Fruit fly (Drosophila melanogaster) whole organism, embryonic: ENCODE results near the gene CG17032.
A peak's percentile ranks its signal among the peaks of the same experiment; 100 is the strongest.

Source experiments
- ATbp ChIP-seq: fragments of 200-800 bp; sonication (Bioruptor generic); optimal IDR thresholded peaks from 2 replicates; lab custom pipeline; 2017; ENCODE audit warnings: missing biosample characterization, mild to moderate bottlenecking, missing genetic modification characterization, missing genetic modification reagents
- Antp ChIP-seq: fragments of 200-800 bp; sonication (Bioruptor generic); optimal IDR thresholded peaks from 3 replicates; lab custom pipeline; 2016; ENCODE audit warnings: missing biosample characterization, missing genetic modification characterization
- Asciz ChIP-seq: fragments of 200-800 bp; sonication (Bioruptor generic); optimal IDR thresholded peaks from 2 replicates; lab custom pipeline; 2017; ENCODE audit warnings: missing biosample characterization, mild to moderate bottlenecking, missing genetic modification characterization, missing genetic modification reagents
- Awh ChIP-seq: fragments of 200-800 bp; sonication (Bioruptor generic); IDR thresholded peaks from 2 replicates; pipeline ENCODE4, ENCODE4 v1.3.6; 2022; ENCODE audit warnings: missing biosample characterization, missing genetic modification characterization
- BEAF-32 ChIP-seq: fragments of 200-800 bp; sonication (Bioruptor generic); optimal IDR thresholded peaks from 3 replicates; lab custom pipeline; 2017; ENCODE audit warnings: missing biosample characterization, missing genetic modification characterization, mild to moderate bottlenecking, moderate library complexity, missing genetic modification reagents
- Bgb ChIP-seq: fragments of 200-800 bp; sonication (Bioruptor generic); IDR thresholded peaks from 2 replicates; pipeline ENCODE4 v1.3.6; 2022; ENCODE audit warnings: missing biosample characterization, missing genetic modification characterization; ENCODE audit not compliant: partially characterized antibody
- Blimp-1 ChIP-seq: fragments of 200-800 bp; sonication (Bioruptor generic); optimal IDR thresholded peaks from 3 replicates; lab custom pipeline; 2018; ENCODE audit warnings: missing biosample characterization, missing genetic modification characterization, mild to moderate bottlenecking, moderate library complexity, missing genetic modification reagents
- CG10209 ChIP-seq: fragments of 200-800 bp; sonication (Bioruptor generic); optimal IDR thresholded peaks from 3 replicates; lab custom pipeline; 2017; ENCODE audit warnings: missing biosample characterization, mild to moderate bottlenecking, missing genetic modification characterization, missing genetic modification reagents
- CG11247 ChIP-seq: fragments of 200-800 bp; sonication (Bioruptor generic); IDR thresholded peaks from 2 replicates; pipeline ENCODE4 v1.3.6; 2022; ENCODE audit warnings: missing biosample characterization, missing genetic modification characterization
- CG11723 ChIP-seq: fragments of 200-800 bp; sonication (Bioruptor generic); optimal IDR thresholded peaks from 2 replicates; lab custom pipeline; 2017; ENCODE audit warnings: missing biosample characterization, mild to moderate bottlenecking, missing genetic modification characterization
- CG12769 ChIP-seq: fragments of 200-800 bp; sonication (Bioruptor generic); optimal IDR thresholded peaks from 2 replicates; lab custom pipeline; 2019; ENCODE audit warnings: missing biosample characterization, mild to moderate bottlenecking, missing genetic modification characterization, moderate library complexity
- CG13296 ChIP-seq: fragments of 200-800 bp; sonication (Bioruptor generic); optimal IDR thresholded peaks from 3 replicates; lab custom pipeline; 2018; ENCODE audit warnings: missing biosample characterization, mild to moderate bottlenecking, missing genetic modification characterization
- CG15011 ChIP-seq: fragments of 200-800 bp; sonication (Bioruptor generic); optimal IDR thresholded peaks from 3 replicates; lab custom pipeline; 2018; ENCODE audit warnings: missing biosample characterization, mild to moderate bottlenecking, missing genetic modification characterization
- CG17912 ChIP-seq: fragments of 200-800 bp; sonication (Bioruptor generic); optimal IDR thresholded peaks from 2 replicates; lab custom pipeline; 2018; ENCODE audit warnings: missing biosample characterization, mild to moderate bottlenecking, missing genetic modification characterization
- CG6654 ChIP-seq: fragments of 200-800 bp; sonication (Bioruptor generic); optimal IDR thresholded peaks from 2 replicates; lab custom pipeline; 2017; ENCODE audit warnings: missing biosample characterization, mild to moderate bottlenecking, missing genetic modification characterization
- CG6854 ChIP-seq: fragments of 200-800 bp; sonication (Bioruptor generic); optimal IDR thresholded peaks from 3 replicates; lab custom pipeline; 2017; ENCODE audit warnings: missing biosample characterization, mild to moderate bottlenecking, missing genetic modification characterization
- D ChIP-seq, 2 experiments: fragments of 200-800 bp in 1 of 2; fragments of >200 bp in 1 of 2; sonication (Bioruptor generic) in 1 of 2; optimal IDR thresholded peaks; 2 replicates in 1 of 2; 3 replicates in 1 of 2; lab custom pipeline; 2017; ENCODE audit warnings: mild to moderate bottlenecking in 1 of 2, missing biosample characterization in 1 of 2, missing genetic modification characterization in 1 of 2, missing genetic modification reagents in 1 of 2
- Dfd ChIP-seq, 2 experiments: fragments of >200 bp; optimal IDR thresholded peaks; 2 replicates each; lab custom pipeline; 2017; ENCODE audit warnings: missing biosample characterization in 2 of 2, missing genetic modification characterization in 2 of 2
- E2f2 ChIP-seq: fragments of 200-800 bp; sonication (Bioruptor generic); IDR thresholded peaks from 2 replicates; pipeline ENCODE4 v1.3.6; 2022; ENCODE audit warnings: missing biosample characterization, missing genetic modification characterization
- HLH54F ChIP-seq: fragments of 200-800 bp; sonication (Bioruptor generic); optimal IDR thresholded peaks from 3 replicates; lab custom pipeline; 2016; ENCODE audit warnings: missing biosample characterization, missing genetic modification characterization
- Hmx ChIP-seq: fragments of 200-800 bp; sonication (Bioruptor generic); optimal IDR thresholded peaks from 2 replicates; lab custom pipeline; 2016; ENCODE audit warnings: missing biosample characterization, missing genetic modification characterization
- Hr39 ChIP-seq: fragments of >200 bp; optimal IDR thresholded peaks from 2 replicates; lab custom pipeline; 2017
- Hr78 ChIP-seq, 2 experiments: fragments of 200-800 bp in 1 of 2; fragments of >200 bp in 1 of 2; sonication (Bioruptor generic) in 1 of 2; optimal IDR thresholded peaks; 2 replicates each; lab custom pipeline; 2017 to 2019; ENCODE audit warnings: missing biosample characterization in 2 of 2, missing genetic modification characterization in 2 of 2, mild to moderate bottlenecking in 1 of 2, moderate library complexity in 1 of 2
- Max ChIP-seq: fragments of 200-800 bp; sonication (Bioruptor generic); optimal IDR thresholded peaks from 2 replicates; lab custom pipeline; 2016; ENCODE audit warnings: missing biosample characterization, mild to moderate bottlenecking, missing genetic modification characterization
- NFAT ChIP-seq: fragments of 200-800 bp; sonication (Bioruptor generic); IDR thresholded peaks from 2 replicates; pipeline ENCODE4 v1.3.6; 2022; ENCODE audit warnings: missing biosample characterization, missing genetic modification characterization
- Optix ChIP-seq: fragments of 200-800 bp; sonication (Bioruptor generic); IDR thresholded peaks from 3 replicates; pipeline ENCODE4 v1.3.6; 2022; ENCODE audit warnings: missing biosample characterization, missing genetic modification characterization
- Pdp1 ChIP-seq, 2 experiments: fragments of 200-800 bp; sonication (Bioruptor generic); optimal IDR thresholded peaks; 3 replicates each; lab custom pipeline; 2016; ENCODE audit warnings: missing biosample characterization in 2 of 2, missing genetic modification characterization in 2 of 2, mild to moderate bottlenecking in 1 of 2, moderate library complexity in 1 of 2
- Ptx1 ChIP-seq: fragments of 200-800 bp; sonication (Bioruptor generic); IDR thresholded peaks from 2 replicates; pipeline ENCODE4 v1.3.6; 2022; ENCODE audit warnings: missing biosample characterization, missing genetic modification characterization
- Ravus ChIP-seq: fragments of 200-800 bp; sonication (Bioruptor generic); IDR thresholded peaks from 2 replicates; pipeline ENCODE4 v1.3.6; 2022; ENCODE audit warnings: missing biosample characterization, missing genetic modification characterization
- Scr ChIP-seq: fragments of 200-800 bp; sonication (Bioruptor generic); IDR thresholded peaks from 2 replicates; pipeline ENCODE4 v1.3.6; 2022; ENCODE audit warnings: missing biosample characterization, missing genetic modification characterization; ENCODE audit not compliant: partially characterized antibody
- Six4 ChIP-seq: fragments of 200-800 bp; sonication (Bioruptor generic); optimal IDR thresholded peaks from 2 replicates; lab custom pipeline; 2016; ENCODE audit warnings: missing biosample characterization, missing genetic modification characterization
- Sry-β ChIP-seq: fragments of 200-800 bp; sonication (Bioruptor generic); optimal IDR thresholded peaks from 2 replicates; lab custom pipeline; 2018; ENCODE audit warnings: missing biosample characterization, mild to moderate bottlenecking, missing genetic modification characterization, moderate library complexity
- Stat92E ChIP-seq, 3 experiments: fragments of >200 bp in 2 of 3; fragments of 200-800 bp in 1 of 3; sonication (Bioruptor generic) in 1 of 3; optimal IDR thresholded peaks; 2 replicates each; lab custom pipeline; 2017 to 2019; ENCODE audit warnings: missing biosample characterization in 3 of 3, missing genetic modification characterization in 3 of 3, mild to moderate bottlenecking in 1 of 3, moderate library complexity in 1 of 3
- bcd ChIP-seq: fragments of 200-800 bp; sonication (Bioruptor generic); optimal IDR thresholded peaks from 2 replicates; lab custom pipeline; 2017; ENCODE audit warnings: missing biosample characterization, mild to moderate bottlenecking, missing genetic modification characterization
- btn ChIP-seq: fragments of 200-800 bp; sonication (Bioruptor generic); optimal IDR thresholded peaks from 2 replicates; lab custom pipeline; 2016; ENCODE audit warnings: missing biosample characterization, missing genetic modification characterization
- crp ChIP-seq, 2 experiments: fragments of 200-800 bp; sonication (Bioruptor generic); optimal IDR thresholded peaks; 2 replicates in 1 of 2; 3 replicates in 1 of 2; lab custom pipeline; 2017; ENCODE audit warnings: missing biosample characterization in 2 of 2, missing genetic modification characterization in 2 of 2, mild to moderate bottlenecking in 1 of 2, moderate library complexity in 1 of 2
- dysf ChIP-seq: fragments of 200-800 bp; sonication (Bioruptor generic); IDR thresholded peaks from 3 replicates; pipeline ENCODE4 v1.3.6; 2022; ENCODE audit warnings: missing biosample characterization, missing genetic modification characterization
- exex ChIP-seq: fragments of 200-800 bp; sonication (Bioruptor generic); optimal IDR thresholded peaks from 4 replicates; lab custom pipeline; 2018; ENCODE audit warnings: missing biosample characterization, mild to moderate bottlenecking, missing genetic modification characterization, moderate library complexity
- gcm ChIP-seq: fragments of 200-800 bp; sonication (Bioruptor generic); optimal IDR thresholded peaks from 2 replicates; lab custom pipeline; 2019; ENCODE audit warnings: missing biosample characterization, mild to moderate bottlenecking, missing genetic modification characterization, moderate library complexity
- gt ChIP-seq: fragments of 200-800 bp; sonication (Bioruptor generic); IDR thresholded peaks from 2 replicates; pipeline ENCODE4 v1.3.6; 2022; ENCODE audit warnings: missing biosample characterization, missing genetic modification characterization
- hbn ChIP-seq: fragments of 200-800 bp; sonication (Bioruptor generic); IDR thresholded peaks from 2 replicates; pipeline ENCODE4 v1.3.6; 2022; ENCODE audit warnings: missing biosample characterization, missing genetic modification characterization; ENCODE audit not compliant: partially characterized antibody
- maf-S ChIP-seq: fragments of 200-800 bp; sonication (Bioruptor generic); optimal IDR thresholded peaks from 2 replicates; lab custom pipeline; 2016; ENCODE audit warnings: missing biosample characterization, missing genetic modification characterization
- mirr ChIP-seq: fragments of 200-800 bp; sonication (Bioruptor generic); optimal IDR thresholded peaks from 3 replicates; lab custom pipeline; 2018; ENCODE audit warnings: missing biosample characterization, mild to moderate bottlenecking, missing genetic modification characterization
- nerfin-1 ChIP-seq: fragments of 200-800 bp; sonication (Bioruptor generic); optimal IDR thresholded peaks from 3 replicates; lab custom pipeline; 2019; ENCODE audit warnings: missing biosample characterization, mild to moderate bottlenecking, missing genetic modification characterization, moderate library complexity
- nom ChIP-seq: fragments of 200-800 bp; sonication (Bioruptor generic); optimal IDR thresholded peaks from 2 replicates; lab custom pipeline; 2017; ENCODE audit warnings: missing biosample characterization, missing genetic modification characterization, mild to moderate bottlenecking, moderate library complexity, missing genetic modification reagents
- peb ChIP-seq: fragments of 200-800 bp; sonication (Bioruptor generic); IDR thresholded peaks from 2 replicates; pipeline ENCODE4 v1.3.6; 2022; ENCODE audit warnings: missing biosample characterization, missing genetic modification characterization
- so ChIP-seq: fragments of 200-800 bp; sonication (Bioruptor generic); IDR thresholded peaks from 3 replicates; pipeline ENCODE4 v1.3.6; 2022; ENCODE audit warnings: missing biosample characterization, missing genetic modification characterization
- tap ChIP-seq: fragments of 200-800 bp; optimal IDR thresholded peaks from 3 replicates; lab custom pipeline; 2019; ENCODE audit warnings: missing biosample characterization, mild to moderate bottlenecking, missing genetic modification characterization, moderate library complexity
- trh ChIP-seq: fragments of 200-800 bp; sonication (Bioruptor generic); optimal IDR thresholded peaks from 2 replicates; lab custom pipeline; 2016; ENCODE audit warnings: missing biosample characterization, missing genetic modification characterization
- twi ChIP-seq: fragments of 200-800 bp; optimal IDR thresholded peaks from 2 replicates; lab custom pipeline; 2019; ENCODE audit warnings: missing biosample characterization, mild to moderate bottlenecking, missing genetic modification characterization, moderate library complexity

CG17032 gene

DNA sequence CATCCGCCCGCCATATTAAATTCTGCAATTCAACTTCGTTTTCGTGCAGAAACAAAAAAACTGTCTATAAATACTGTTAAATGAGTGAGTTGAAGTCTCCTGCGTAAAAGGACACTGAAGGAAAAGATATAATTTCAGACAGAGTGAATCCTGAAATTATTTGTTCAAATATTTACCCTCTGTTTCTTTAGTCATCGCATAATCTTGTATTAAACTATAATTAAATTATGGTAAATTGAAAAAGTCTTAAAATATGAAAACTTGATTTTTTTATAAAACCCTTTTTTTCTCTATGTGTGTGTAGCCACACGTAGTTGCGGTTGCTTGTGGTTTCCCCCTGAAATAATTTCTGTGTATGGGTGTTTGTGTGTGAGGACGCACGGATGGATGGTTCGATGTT, 35.3 kb upstream of the CG17032 start (continued):
- TF ChIP-seq mirr (GFP tag; lab: Kevin White, UChicago) (no peak), crp (GFP tag; optimal IDR thresholded peaks at IDR 0.05; lab: Kevin White, UChicago) (no peak), E2f2 (GFP tag; lab: Robert Waterston, UW) (peak; percentile 24; the same call in 1 of the 2 replicates), Hmx (GFP tag; lab: Kevin White, UChicago) (no peak), CG11723 (GFP tag; lab: Kevin White, UChicago) (no peak), Pdp1 (GFP tag; optimal IDR thresholded peaks at IDR 0.05; lab: Kevin White, UChicago) (no peak), nom (GFP tag; lab: Kevin White, UChicago) (no peak), Blimp-1 (GFP tag; lab: Kevin White, UChicago) (peak; percentile 41), twi (no peak), Six4 (GFP tag; lab: Kevin White, UChicago) (no peak), CG12769 (tag; lab: Kevin White, UChicago) (no peak), Antp (GFP tag; lab: Kevin White, UChicago) (no peak), nerfin-1 (tag; lab: Kevin White, UChicago) (peak; percentile 14), Max (no peak), Hr39 (lab: Kevin White, UChicago) (no peak), Bgb (no peak), CG13296 (GFP tag; lab: Kevin White, UChicago) (peak; percentile 27), CG11247 (GFP tag; lab: Robert Waterston, UW) (no peak), Awh (GFP tag; lab: Robert Waterston, UW) (no peak), gcm (GFP tag; lab: Kevin White, UChicago) (no peak), maf-S (GFP tag; lab: Kevin White, UChicago) (no peak), Ravus (GFP tag; lab: Robert Waterston, UW) (no peak), Scr (GFP tag; lab: Robert Waterston, UW) (no peak), hbn (no peak), bcd (GFP tag; lab: Kevin White, UChicago) (no peak), Stat92E (GFP tag; optimal IDR thresholded peaks at IDR 0.05; lab: Kevin White, UChicago) (no peak), exex (tag; lab: Kevin White, UChicago) (no peak), so (GFP tag; lab: Robert Waterston, UW) (no peak), Dfd (GFP tag; optimal IDR thresholded peaks at IDR 0.05; lab: Kevin White, UChicago) (no peak), CG15011 (no peak), Optix (GFP tag; lab: Robert Waterston, UW) (no peak), dysf (peak; percentile 48; the same call in 1 of the 3 replicates), BEAF-32 (GFP tag; lab: Kevin White, UChicago) (no peak), btn (no peak), Sry-β (GFP tag; lab: Kevin White, UChicago) (no peak), gt (GFP tag; lab: Robert Waterston, UW) (no peak), Ptx1 (GFP tag; lab: Robert Waterston, UW) (peak; percentile 58), trh (no peak), HLH54F (GFP tag; lab: Kevin White, UChicago) (no peak), CG6854 (GFP tag; lab: Kevin White, UChicago) (no peak), NFAT (GFP tag; lab: Robert Waterston, UW) (no peak), CG10209 (no peak), Hr78 (GFP tag; optimal IDR thresholded peaks at IDR 0.05; lab: Kevin White, UChicago) (no peak), CG17912 (no peak), D (optimal IDR thresholded peaks at IDR 0.05; lab: Kevin White, UChicago) (no peak), D (GFP tag; optimal IDR thresholded peaks at IDR 0.05; lab: Kevin White, UChicago) (peak; percentile 21), ATbp (peak; percentile 14), peb (GFP tag; lab: Robert Waterston, UW) (no peak), CG6654 (GFP tag; lab: Kevin White, UChicago) (no peak), Asciz (GFP tag; lab: Kevin White, UChicago) (no peak), tap (peak; percentile 19)
